Worm (Caenorhabditis elegans) whole organism, mixed stage, embryonic: Measurements from ENCODE around the gene cccp-1.

Experiments used
- M03D4.4 ChIP-seq: sonication (generic microtip); optimal IDR thresholded peaks from 2 replicates; lab custom pipeline; 2017; ENCODE audit warnings: mild to moderate bottlenecking, missing genetic modification characterization, missing compliant biosample characterization
- bed-3 ChIP-seq: fragments of 200-800 bp; sonication (Bioruptor generic); optimal IDR thresholded peaks from 3 replicates; lab custom pipeline; 2018; ENCODE audit warnings: mild to moderate bottlenecking, missing genetic modification characterization, moderate library complexity, missing compliant biosample characterization
- blmp-1 ChIP-seq: fragments of 150-350 bp; optimal IDR thresholded peaks from 2 replicates; lab custom pipeline; 2014; ENCODE audit warnings: missing biosample characterization, missing genetic modification characterization
- ceh-43 ChIP-seq: fragments of 200-800 bp; sonication (Bioruptor generic); optimal IDR thresholded peaks from 2 replicates; lab custom pipeline; 2018; ENCODE audit warnings: mild to moderate bottlenecking, missing genetic modification characterization, moderate library complexity, missing compliant biosample characterization
- ceh-83 ChIP-seq: fragments of 200-800 bp; sonication (Bioruptor generic); optimal IDR thresholded peaks from 2 replicates; lab custom pipeline; 2018; ENCODE audit warnings: mild to moderate bottlenecking, missing genetic modification characterization, missing compliant biosample characterization
- ces-1 ChIP-seq: fragments of 150-350 bp; optimal IDR thresholded peaks from 2 replicates; lab custom pipeline; 2014; ENCODE audit warnings: missing biosample characterization, missing genetic modification reagents, missing genetic modification characterization
- cnd-1 ChIP-seq: fragments of 200-800 bp; sonication (Bioruptor generic); optimal IDR thresholded peaks from 2 replicates; lab custom pipeline; 2018; ENCODE audit warnings: mild to moderate bottlenecking, missing genetic modification characterization, missing compliant biosample characterization
- drap-1 ChIP-seq: fragments of 200-800 bp; sonication (Bioruptor generic); optimal IDR thresholded peaks from 3 replicates; lab custom pipeline; 2018; ENCODE audit warnings: mild to moderate bottlenecking, missing genetic modification characterization, missing compliant biosample characterization
- elt-3 ChIP-seq: fragments of 150-350 bp; optimal IDR thresholded peaks from 2 replicates; lab custom pipeline; 2014; ENCODE audit warnings: missing biosample characterization, missing genetic modification characterization
- flh-1 ChIP-seq: fragments of 200-800 bp; sonication (Bioruptor generic); optimal IDR thresholded peaks from 2 replicates; lab custom pipeline; 2018; ENCODE audit warnings: mild to moderate bottlenecking, missing genetic modification characterization, moderate library complexity, missing compliant biosample characterization
- ham-2 ChIP-seq: fragments of 200-800 bp; sonication (Bioruptor generic); optimal IDR thresholded peaks from 2 replicates; lab custom pipeline; 2018; ENCODE audit warnings: mild to moderate bottlenecking, missing genetic modification characterization, missing compliant biosample characterization
- hlh-1 ChIP-seq: fragments of 150-350 bp; optimal IDR thresholded peaks from 2 replicates; lab custom pipeline; 2014; ENCODE audit warnings: missing biosample characterization, missing genetic modification reagents, missing genetic modification characterization
- lin-13 ChIP-seq: fragments of 150-350 bp; optimal IDR thresholded peaks from 2 replicates; lab custom pipeline; 2014; ENCODE audit warnings: missing biosample characterization, missing genetic modification characterization
- lin-32 ChIP-seq: fragments of 200-800 bp; sonication (Bioruptor generic); optimal IDR thresholded peaks from 2 replicates; lab custom pipeline; 2018; ENCODE audit warnings: mild to moderate bottlenecking, missing genetic modification characterization, missing compliant biosample characterization
- mab-5 ChIP-seq: fragments of 150-350 bp; optimal IDR thresholded peaks from 2 replicates; lab custom pipeline; 2014; ENCODE audit warnings: missing biosample characterization, missing genetic modification characterization
- mep-1 ChIP-seq: fragments of 150-350 bp; optimal IDR thresholded peaks from 2 replicates; lab custom pipeline; 2017; ENCODE audit warnings: missing biosample characterization, missing genetic modification reagents, missing genetic modification characterization, inconsistent platforms
- mls-2 ChIP-seq: sonication (generic microtip); optimal IDR thresholded peaks from 2 replicates; lab custom pipeline; 2016; ENCODE audit warnings: mild to moderate bottlenecking, missing genetic modification characterization, moderate library complexity, missing compliant biosample characterization
- nhr-12 ChIP-seq: fragments of 150-350 bp; optimal IDR thresholded peaks from 2 replicates; lab custom pipeline; 2014; ENCODE audit warnings: missing biosample characterization, missing genetic modification characterization
- nhr-2 ChIP-seq: fragments of 150-350 bp; optimal IDR thresholded peaks from 2 replicates; lab custom pipeline; 2014; ENCODE audit warnings: missing biosample characterization, missing genetic modification characterization
- nhr-237 ChIP-seq: fragments of 150-350 bp; optimal IDR thresholded peaks from 2 replicates; lab custom pipeline; 2014; ENCODE audit warnings: missing biosample characterization, missing genetic modification characterization
- nhr-28 ChIP-seq: fragments of 150-350 bp; optimal IDR thresholded peaks from 2 replicates; lab custom pipeline; 2014; ENCODE audit warnings: missing biosample characterization, missing genetic modification characterization
- nhr-76 ChIP-seq: sonication (generic microtip); optimal IDR thresholded peaks from 2 replicates; lab custom pipeline; 2017; ENCODE audit warnings: missing biosample characterization, missing genetic modification characterization
- pha-4 ChIP-seq: fragments of 150-350 bp; optimal IDR thresholded peaks from 2 replicates; lab custom pipeline; 2018; ENCODE audit warnings: missing biosample characterization, missing genetic modification reagents, missing genetic modification characterization
- sem-2 ChIP-seq: fragments of 200-800 bp; sonication (Bioruptor generic); optimal IDR thresholded peaks from 2 replicates; lab custom pipeline; 2018; ENCODE audit warnings: mild to moderate bottlenecking, missing genetic modification characterization, missing compliant biosample characterization
- snpc-4 ChIP-seq: fragments of 150-350 bp; optimal IDR thresholded peaks from 2 replicates; lab custom pipeline; 2014; ENCODE audit warnings: missing biosample characterization, missing genetic modification characterization
- unc-120 ChIP-seq: sonication (generic microtip); optimal IDR thresholded peaks from 2 replicates; lab custom pipeline; 2017; ENCODE audit warnings: missing genetic modification characterization, missing compliant biosample characterization; ENCODE audit not compliant: poor library complexity, severe bottlenecking
- unc-39 ChIP-seq: fragments of 150-350 bp; optimal IDR thresholded peaks from 2 replicates; lab custom pipeline; 2014; ENCODE audit warnings: missing biosample characterization, missing genetic modification characterization
- unc-62 ChIP-seq: fragments of 150-350 bp; optimal IDR thresholded peaks from 2 replicates; lab custom pipeline; 2014; ENCODE audit warnings: missing biosample characterization, missing genetic modification reagents, missing genetic modification characterization
- zip-8 ChIP-seq: fragments of 150-350 bp; optimal IDR thresholded peaks from 2 replicates; lab custom pipeline; 2014; ENCODE audit warnings: missing biosample characterization, missing genetic modification characterization
- ztf-11 ChIP-seq: fragments of 150-350 bp; optimal IDR thresholded peaks from 2 replicates; lab custom pipeline; 2014; ENCODE audit warnings: missing biosample characterization, missing genetic modification characterization

cccp-1 gene

ce11 chrIII:12466310-12466709, 6.4 kb upstream of the cccp-1 start, which contains the start of gene pstk-1:
pstk-1 (plus strand) TSS chrIII:12466610.
- TF ChIP-seq mab-5 (no peak), ceh-43 (GFP tag; lab: Kevin White, UChicago) (no peak), ztf-11 (tag; lab: Kevin White, UChicago) (no peak), bed-3 (GFP tag; lab: Kevin White, UChicago) (no peak), hlh-1 (tag; lab: Kevin White, UChicago) (no peak), unc-120 (tag; lab: Kevin White, UChicago) (no peak), lin-32 (GFP tag; lab: Kevin White, UChicago) (no peak)

- TF ChIP-seq blmp-1 (tag; lab: Kevin White, UChicago), result no peak
- no peak for TF ChIP-seq lin-32 (GFP tag; lab: Kevin White, UChicago)
- no peak for TF ChIP-seq unc-39 (tag; lab: Kevin White, UChicago)
- no peak for TF ChIP-seq mls-2 (tag; lab: Kevin White, UChicago)
- TF ChIP-seq mab-5, result no peak
- no peak for TF ChIP-seq flh-1 (GFP tag; lab: Kevin White, UChicago)
- TF ChIP-seq mep-1 (tag; lab: Kevin White, UChicago), result no peak
- no peak for TF ChIP-seq nhr-28 (tag; lab: Kevin White, UChicago)
- TF ChIP-seq hlh-1 (tag; lab: Kevin White, UChicago), result no peak
- TF ChIP-seq unc-62, result no peak
- no peak for TF ChIP-seq ces-1 (GFP tag; lab: Kevin White, UChicago)
Observed at ce11 chrIII:12468869-12469268, 3.8 kb upstream of the cccp-1 start, which contains the start of gene Y49E10.29. Y49E10.29 (plus strand) TSS chrIII:12469169.

ce11 chrIII:12469800-12470199, 2.9 kb upstream of the cccp-1 start:
- no peak for TF ChIP-seq zip-8
- TF ChIP-seq lin-32 (GFP tag; lab: Kevin White, UChicago), result no peak
- TF ChIP-seq nhr-76, result no peak
- TF ChIP-seq nhr-237 (tag; lab: Kevin White, UChicago), result no peak
- no peak for TF ChIP-seq unc-62
- TF ChIP-seq ces-1 (GFP tag; lab: Kevin White, UChicago), result no peak
- no peak for TF ChIP-seq drap-1 (GFP tag; lab: Kevin White, UChicago)
- no peak for TF ChIP-seq snpc-4
- TF ChIP-seq, all 35 proteins: peak for 0

- TF ChIP-seq unc-39 (tag; lab: Kevin White, UChicago) (no peak), mep-1 (tag; lab: Kevin White, UChicago) (no peak), ceh-43 (GFP tag; lab: Kevin White, UChicago) (no peak)
Observed at ce11 chrIII:12470589-12470988, 2.1 kb upstream of the cccp-1 start.

ce11 chrIII:12484432-12484831, 11.8 kb downstream of the cccp-1 start, which contains the start of gene arrd-16:
arrd-16 (plus strand) TSS chrIII:12484732.
- no peak for TF ChIP-seq M03D4.4 (tag; lab: Kevin White, UChicago)
- TF ChIP-seq ceh-43 (GFP tag; lab: Kevin White, UChicago), result no peak
- TF ChIP-seq cnd-1, result no peak
- no peak for TF ChIP-seq mls-2 (tag; lab: Kevin White, UChicago)
- no peak for TF ChIP-seq ham-2
- TF ChIP-seq nhr-2, result no peak
- no peak for TF ChIP-seq snpc-4
- TF ChIP-seq lin-32 (GFP tag; lab: Kevin White, UChicago), result no peak
- no peak for TF ChIP-seq blmp-1 (tag; lab: Kevin White, UChicago)
- no peak for TF ChIP-seq nhr-237 (tag; lab: Kevin White, UChicago)
- TF ChIP-seq flh-1 (GFP tag; lab: Kevin White, UChicago), result no peak
- TF ChIP-seq pha-4 (tag; lab: Kevin White, UChicago), result no peak
- TF ChIP-seq unc-120 (tag; lab: Kevin White, UChicago), result no peak
- no peak for TF ChIP-seq drap-1 (GFP tag; lab: Kevin White, UChicago)
- TF ChIP-seq lin-13 (tag; lab: Kevin White, UChicago), result no peak
- no peak for TF ChIP-seq ces-1 (GFP tag; lab: Kevin White, UChicago)
- no peak for TF ChIP-seq nhr-12

- TF ChIP-seq lin-32 (GFP tag; lab: Kevin White, UChicago) (no peak), ceh-83 (GFP tag; lab: Kevin White, UChicago) (no peak), sem-2 (GFP tag; lab: Kevin White, UChicago) (no peak), elt-3 (tag; lab: Kevin White, UChicago) (no peak), ztf-11 (tag; lab: Kevin White, UChicago) (no peak), nhr-28 (tag; lab: Kevin White, UChicago) (no peak), bed-3 (GFP tag; lab: Kevin White, UChicago) (no peak), flh-1 (GFP tag; lab: Kevin White, UChicago) (no peak)
Observed at ce11 chrIII:12491984-12492383, 19.3 kb downstream of the cccp-1 start, which contains the start of gene Y49E10.25. Y49E10.25 (minus strand) TSS chrIII:12492084.
